Worm (Caenorhabditis elegans): Measurements from ENCODE around the gene syf-3.

Gene syf-3

DNA sequence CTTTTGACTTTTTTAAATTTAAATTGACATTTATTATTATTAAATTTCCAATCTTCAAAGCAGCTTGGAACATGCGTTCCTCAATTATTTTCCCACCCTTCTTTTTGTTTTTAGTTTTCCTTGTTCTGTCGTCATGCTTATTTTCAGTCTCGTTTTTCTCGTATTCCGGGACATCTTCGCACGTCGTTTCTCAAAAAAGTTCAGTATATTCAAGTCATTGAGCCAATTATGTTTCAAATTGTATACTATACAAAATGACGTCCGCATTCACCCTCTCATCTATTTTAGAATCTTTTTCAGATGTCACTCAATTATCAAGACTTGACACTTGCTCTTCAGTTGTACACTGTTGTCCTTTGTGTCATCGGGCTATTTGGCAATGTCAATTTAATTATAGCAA, 12.5 kb upstream of the syf-3 start, which contains the start of gene srsx-17:
TSS of gene srsx-17 (plus strand) at position 301 of the 400 bp plus-strand sequence.
- no peak for TF ChIP-seq nhr-12 (tag; optimal IDR thresholded peaks at IDR 0.05)
- no peak for TF ChIP-seq pha-4 (tag; optimal IDR thresholded peaks at IDR 0.05)
- no peak for TF ChIP-seq tbx-2 (tag; optimal IDR thresholded peaks at IDR 0.05)
- no peak for TF ChIP-seq ztf-4 (tag; optimal IDR thresholded peaks at IDR 0.05)
- TF ChIP-seq elt-2 (tag; optimal IDR thresholded peaks at IDR 0.05), result no peak
- TF ChIP-seq zag-1 (tag; optimal IDR thresholded peaks at IDR 0.05), result no peak

DNA sequence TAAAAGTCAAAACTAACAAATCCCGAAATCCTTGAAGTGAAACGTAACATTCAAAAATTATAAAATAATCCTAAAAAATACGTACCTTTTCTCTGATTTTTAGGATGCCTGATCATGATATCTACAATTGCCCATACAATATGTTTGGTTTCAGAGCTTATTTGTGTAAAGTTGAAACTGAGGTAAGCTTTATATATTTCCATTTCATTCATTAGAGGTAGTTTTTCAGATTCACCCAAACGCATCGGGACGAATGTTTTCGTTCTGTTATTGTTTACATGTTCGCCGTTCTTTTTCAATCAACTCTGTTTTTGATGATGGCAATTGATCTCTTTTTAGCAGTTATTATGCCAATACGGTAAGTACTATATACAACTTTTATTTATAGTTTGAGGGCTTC, 11.8 kb upstream of the syf-3 start:
- no peak for TF ChIP-seq jun-1 (tag; optimal IDR thresholded peaks at IDR 0.05)
- no peak for TF ChIP-seq fos-1 (tag; optimal IDR thresholded peaks at IDR 0.05)
- TF ChIP-seq elt-2 (tag; optimal IDR thresholded peaks at IDR 0.05), result no peak
- TF ChIP-seq pqm-1 (tag; optimal IDR thresholded peaks at IDR 0.05), result no peak
- no peak for TF ChIP-seq egl-27 (tag; optimal IDR thresholded peaks at IDR 0.05)
- no peak for TF ChIP-seq zag-1 (tag; optimal IDR thresholded peaks at IDR 0.05)
- no peak for TF ChIP-seq eor-1 (tag; optimal IDR thresholded peaks at IDR 0.05)
- no peak for TF ChIP-seq nhr-11 (tag; optimal IDR thresholded peaks at IDR 0.05)
- TF ChIP-seq mml-1 (tag; optimal IDR thresholded peaks at IDR 0.05), result no peak
- no peak for TF ChIP-seq sea-2 (GFP tag; optimal IDR thresholded peaks at IDR 0.05)
- no peak for TF ChIP-seq nhr-43 (tag; optimal IDR thresholded peaks at IDR 0.05; ENCODE audit: poor library complexity, severe bottlenecking)
- no peak for TF ChIP-seq daf-12 (tag; optimal IDR thresholded peaks at IDR 0.05)
- TF ChIP-seq lin-15B (tag; optimal IDR thresholded peaks at IDR 0.05), result no peak
- no peak for TF ChIP-seq hmg-11 (tag; optimal IDR thresholded peaks at IDR 0.05)

DNA sequence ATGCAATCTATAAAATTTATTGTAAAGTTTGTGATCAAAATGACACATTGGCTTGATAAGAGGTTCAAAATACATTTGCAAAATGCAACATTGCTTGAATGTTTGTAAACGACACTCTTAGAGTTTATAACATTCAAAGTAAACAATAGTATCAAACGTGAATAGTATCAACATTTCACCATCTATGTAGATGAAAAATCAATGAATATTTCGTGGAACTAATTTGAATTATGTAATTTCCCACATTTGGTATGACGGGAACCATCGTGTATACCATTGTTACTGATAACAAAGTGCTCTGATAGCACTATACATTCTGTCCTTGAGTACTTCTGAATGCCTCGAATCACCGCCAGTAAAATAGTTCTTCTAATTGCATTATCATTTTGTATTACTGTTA, 9.2 kb upstream of the syf-3 start, which contains the start of gene galt-1:
TSS of gene galt-1 (plus strand) at position 318 of the 400 bp plus-strand sequence.
- TF ChIP-seq pqm-1 (tag; optimal IDR thresholded peaks at IDR 0.05), result peak; percentile 34
- no peak for TF ChIP-seq elt-1 (tag; optimal IDR thresholded peaks at IDR 0.05)
- TF ChIP-seq nhr-76 (tag; optimal IDR thresholded peaks at IDR 0.05), result no peak
- TF ChIP-seq elt-2 (tag; optimal IDR thresholded peaks at IDR 0.05), result peak; percentile 77
- peak; percentile 15 for TF ChIP-seq pha-4 (tag; optimal IDR thresholded peaks at IDR 0.05)

DNA sequence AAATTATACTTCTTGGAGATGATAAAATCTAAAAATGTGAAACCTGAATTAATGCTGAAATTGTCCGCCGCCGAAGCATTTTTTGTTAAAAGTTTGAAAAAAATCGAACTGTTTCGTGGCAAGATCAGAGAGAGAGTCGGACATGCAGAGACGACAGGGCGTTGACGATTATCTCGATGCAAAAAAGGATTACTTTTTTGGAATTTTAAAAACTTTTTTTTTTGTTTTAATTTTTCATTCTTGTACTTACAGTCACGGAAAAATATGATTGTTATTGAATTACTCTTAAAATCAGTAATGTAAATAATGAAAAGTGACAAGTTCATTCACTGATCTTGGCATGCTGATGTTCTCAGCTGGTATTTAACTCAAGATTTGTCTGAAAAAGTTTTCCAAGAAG, 3.1 kb upstream of the syf-3 start, which contains the start of the genes M03F8.5 and M03F8.7:
TSS of gene M03F8.5 (minus strand) at position 101 of the 400 bp plus-strand sequence.
TSS of gene M03F8.7 (plus strand) at position 249 of the 400 bp plus-strand sequence.
- TF ChIP-seq nhr-77 (tag; optimal IDR thresholded peaks at IDR 0.05) (no peak), ceh-16 (tag; optimal IDR thresholded peaks at IDR 0.05) (no peak), elt-2 (tag; optimal IDR thresholded peaks at IDR 0.05) (no peak), aly-2 (tag; optimal IDR thresholded peaks at IDR 0.05) (no peak), nfya-1 (tag; optimal IDR thresholded peaks at IDR 0.05; ENCODE audit: insufficient read depth) (no peak), nhr-237 (tag; optimal IDR thresholded peaks at IDR 0.05) (no peak), ceh-82 (tag; optimal IDR thresholded peaks at IDR 0.05) (no peak), lsy-12 (tag; optimal IDR thresholded peaks at IDR 0.05) (no peak), nhr-23 (tag; optimal IDR thresholded peaks at IDR 0.05) (no peak), nhr-12 (tag; optimal IDR thresholded peaks at IDR 0.05) (no peak), elt-1 (tag; optimal IDR thresholded peaks at IDR 0.05) (no peak), daf-12 (tag; optimal IDR thresholded peaks at IDR 0.05) (no peak), pha-4 (tag; optimal IDR thresholded peaks at IDR 0.05) (no peak), nhr-11 (tag; optimal IDR thresholded peaks at IDR 0.05) (no peak), egl-5 (tag; optimal IDR thresholded peaks at IDR 0.05) (no peak), eor-1 (tag; optimal IDR thresholded peaks at IDR 0.05) (no peak), ceh-28 (tag; optimal IDR thresholded peaks at IDR 0.05) (no peak), nhr-25 (tag; optimal IDR thresholded peaks at IDR 0.05) (no peak), unc-39 (tag; optimal IDR thresholded peaks at IDR 0.05) (no peak), R02D3.7 (tag; optimal IDR thresholded peaks at IDR 0.05) (no peak)

DNA sequence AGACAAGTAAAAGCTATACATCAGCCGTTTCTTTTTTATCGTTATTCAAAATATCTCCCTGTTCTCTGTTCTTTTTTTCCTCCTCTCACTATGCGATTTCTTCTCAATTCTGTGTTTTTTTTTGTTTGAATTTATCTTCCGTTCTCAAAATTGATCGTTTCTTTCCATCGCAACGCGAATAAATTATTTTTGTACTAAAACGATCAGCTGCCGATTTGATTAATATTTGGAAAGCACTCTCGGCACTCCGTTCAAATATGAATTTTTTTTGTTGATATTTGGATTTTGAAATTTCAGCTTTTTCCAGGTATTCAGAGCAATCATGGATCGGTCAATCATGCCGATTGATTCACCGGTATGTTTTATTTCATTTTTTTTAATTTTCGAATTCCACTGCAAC, 3.3 kb downstream of the syf-3 start, which contains the start of gene pst-1:
TSS of gene pst-1 (plus strand) at position 301 of the 400 bp plus-strand sequence.
- TF ChIP-seq nhr-12 (tag; optimal IDR thresholded peaks at IDR 0.05) (no peak), hmg-11 (tag; optimal IDR thresholded peaks at IDR 0.05) (no peak), daf-12 (tag; optimal IDR thresholded peaks at IDR 0.05) (no peak), ceh-28 (tag; optimal IDR thresholded peaks at IDR 0.05) (no peak), lsy-12 (tag; optimal IDR thresholded peaks at IDR 0.05) (no peak), ceh-82 (tag; optimal IDR thresholded peaks at IDR 0.05) (no peak), ztf-4 (tag; optimal IDR thresholded peaks at IDR 0.05) (no peak), ama-1 (optimal IDR thresholded peaks at IDR 0.05) (no peak), nhr-76 (tag; optimal IDR thresholded peaks at IDR 0.05) (no peak), egl-5 (tag; optimal IDR thresholded peaks at IDR 0.05) (no peak), egl-27 (tag; optimal IDR thresholded peaks at IDR 0.05) (no peak), pqm-1 (tag; optimal IDR thresholded peaks at IDR 0.05) (no peak), pha-4 (tag; optimal IDR thresholded peaks at IDR 0.05) (no peak), nhr-67 (tag; optimal IDR thresholded peaks at IDR 0.05) (no peak)
